Fruit fly (Drosophila melanogaster) whole organism, prepupa: ENCODE results near the gene CG1231.

Experiments
- CG10631 ChIP-seq: fragments of 200-800 bp; sonication (Bioruptor generic); optimal IDR thresholded peaks from 2 replicates; lab custom pipeline; 2016; ENCODE audit warnings: missing biosample characterization, missing genetic modification characterization
- CG10669 ChIP-seq: fragments of 200-800 bp; sonication (Bioruptor generic); optimal IDR thresholded peaks from 3 replicates; lab custom pipeline; 2018; ENCODE audit warnings: missing biosample characterization, mild to moderate bottlenecking, missing genetic modification characterization, moderate library complexity
- CG11294 ChIP-seq: fragments of 200-800 bp; sonication (Bioruptor generic); IDR thresholded peaks from 2 replicates; pipeline ENCODE4 v1.3.6; 2022; ENCODE audit warnings: missing biosample characterization, missing genetic modification characterization
- CG11762 ChIP-seq: fragments of 200-800 bp; sonication (Bioruptor generic); optimal IDR thresholded peaks from 3 replicates; lab custom pipeline; 2016; ENCODE audit warnings: missing biosample characterization, missing genetic modification characterization; ENCODE audit not compliant: insufficient read depth
- CG11902 ChIP-seq: fragments of 200-800 bp; sonication (Bioruptor generic); optimal IDR thresholded peaks from 3 replicates; lab custom pipeline; 2016; ENCODE audit warnings: missing biosample characterization, missing genetic modification characterization
- CG1621 ChIP-seq: fragments of 200-800 bp; sonication (Bioruptor generic); optimal IDR thresholded peaks from 3 replicates; lab custom pipeline; 2018; ENCODE audit warnings: missing biosample characterization, mild to moderate bottlenecking, missing genetic modification characterization
- CG16779 ChIP-seq: fragments of 200-800 bp; sonication (Bioruptor generic); optimal IDR thresholded peaks from 3 replicates; lab custom pipeline; 2017; ENCODE audit warnings: missing biosample characterization, mild to moderate bottlenecking, missing genetic modification characterization
- CG32006 ChIP-seq: fragments of 200-800 bp; sonication (Bioruptor generic); optimal IDR thresholded peaks from 3 replicates; lab custom pipeline; 2017; ENCODE audit warnings: missing biosample characterization, mild to moderate bottlenecking, missing genetic modification characterization
- CG34406 ChIP-seq: fragments of 200-800 bp; sonication (Bioruptor generic); optimal IDR thresholded peaks from 3 replicates; lab custom pipeline; 2016; ENCODE audit warnings: missing biosample characterization, missing genetic modification characterization
- CG3919 ChIP-seq: fragments of 200-800 bp; sonication (Bioruptor generic); optimal IDR thresholded peaks from 3 replicates; lab custom pipeline; 2016; ENCODE audit warnings: missing biosample characterization, missing genetic modification characterization
- CG4318 ChIP-seq: fragments of 200-800 bp; sonication (Bioruptor generic); optimal IDR thresholded peaks from 3 replicates; lab custom pipeline; 2017; ENCODE audit warnings: missing biosample characterization, mild to moderate bottlenecking, missing genetic modification characterization
- CG6163 ChIP-seq: fragments of 200-800 bp; sonication (Bioruptor generic); IDR thresholded peaks from 3 replicates; pipeline ENCODE4 v1.3.6; 2022; ENCODE audit warnings: missing biosample characterization, missing genetic modification characterization
- CG6792 ChIP-seq: fragments of 200-800 bp; sonication (Bioruptor generic); optimal IDR thresholded peaks from 3 replicates; lab custom pipeline; 2016; ENCODE audit warnings: missing biosample characterization, missing genetic modification characterization
- CG6808 ChIP-seq: fragments of 200-800 bp; sonication (Bioruptor generic); optimal IDR thresholded peaks from 3 replicates; lab custom pipeline; 2017; ENCODE audit warnings: missing biosample characterization, missing genetic modification characterization, mild to moderate bottlenecking, moderate library complexity, missing genetic modification reagents
- CG6854 ChIP-seq: fragments of 200-800 bp; sonication (Bioruptor generic); optimal IDR thresholded peaks from 2 replicates; lab custom pipeline; 2017; ENCODE audit warnings: missing biosample characterization, mild to moderate bottlenecking, missing genetic modification characterization
- CG7368 ChIP-seq: fragments of 200-800 bp; sonication (Bioruptor generic); optimal IDR thresholded peaks from 3 replicates; lab custom pipeline; 2016; ENCODE audit warnings: missing biosample characterization, missing genetic modification characterization
- CG8119 ChIP-seq: fragments of 200-800 bp; sonication (Bioruptor generic); IDR thresholded peaks from 3 replicates; pipeline ENCODE4 v1.3.6; 2022; ENCODE audit warnings: missing biosample characterization, missing genetic modification characterization
- CG8319 ChIP-seq: fragments of 200-800 bp; sonication (Bioruptor generic); optimal IDR thresholded peaks from 3 replicates; lab custom pipeline; 2016; ENCODE audit warnings: missing biosample characterization, missing genetic modification characterization
- CG8632 ChIP-seq: fragments of 200-800 bp; sonication (Bioruptor generic); optimal IDR thresholded peaks from 3 replicates; lab custom pipeline; 2016; ENCODE audit warnings: missing biosample characterization, missing genetic modification characterization
- CG9139 ChIP-seq: fragments of 200-800 bp; sonication (Bioruptor generic); optimal IDR thresholded peaks from 3 replicates; lab custom pipeline; 2017; ENCODE audit warnings: missing biosample characterization, mild to moderate bottlenecking, missing genetic modification characterization
- Eip75B ChIP-seq: fragments of 200-800 bp; sonication (Bioruptor generic); optimal IDR thresholded peaks from 3 replicates; lab custom pipeline; 2016; ENCODE audit warnings: missing biosample characterization, missing genetic modification characterization
- Ets21C ChIP-seq: fragments of 200-800 bp; sonication (Bioruptor generic); optimal IDR thresholded peaks from 3 replicates; lab custom pipeline; 2016; ENCODE audit warnings: missing biosample characterization, missing genetic modification characterization
- Hr38 ChIP-seq: sonication (Bioruptor generic); optimal IDR thresholded peaks from 2 replicates; lab custom pipeline; 2016; ENCODE audit warnings: missing biosample characterization, missing genetic modification characterization
- Hr39 ChIP-seq: fragments of 200-800 bp; sonication (Bioruptor generic); optimal IDR thresholded peaks from 2 replicates; lab custom pipeline; 2016; ENCODE audit warnings: missing biosample characterization, missing genetic modification characterization
- Lpt ChIP-seq: fragments of 200-800 bp; sonication (Bioruptor generic); optimal IDR thresholded peaks from 3 replicates; lab custom pipeline; 2016; ENCODE audit warnings: missing biosample characterization, missing genetic modification characterization
- Met ChIP-seq: fragments of 200-800 bp; sonication (Bioruptor generic); optimal IDR thresholded peaks from 3 replicates; lab custom pipeline; 2016; ENCODE audit warnings: missing biosample characterization, missing genetic modification characterization
- Smox ChIP-seq: fragments of 200-800 bp; sonication (Bioruptor generic); optimal IDR thresholded peaks from 3 replicates; lab custom pipeline; 2016; ENCODE audit warnings: missing biosample characterization, missing genetic modification characterization
- Sox102F ChIP-seq: fragments of 200-800 bp; sonication (Bioruptor generic); optimal IDR thresholded peaks from 2 replicates; lab custom pipeline; 2016; ENCODE audit warnings: missing biosample characterization, mild to moderate bottlenecking, missing genetic modification characterization
- Sox15 ChIP-seq: fragments of 200-800 bp; sonication (Bioruptor generic); optimal IDR thresholded peaks from 3 replicates; lab custom pipeline; 2016; ENCODE audit warnings: missing biosample characterization, missing genetic modification characterization
- dac ChIP-seq: fragments of 200-800 bp; sonication (Bioruptor generic); optimal IDR thresholded peaks from 2 replicates; lab custom pipeline; 2017; ENCODE audit warnings: missing biosample characterization, mild to moderate bottlenecking, missing genetic modification characterization
- eg ChIP-seq: fragments of 200-800 bp; sonication (Bioruptor generic); IDR thresholded peaks from 3 replicates; pipeline ENCODE4 v1.3.6; 2022; ENCODE audit warnings: missing biosample characterization, missing genetic modification characterization
- fd59A ChIP-seq: fragments of 200-800 bp; sonication (Bioruptor generic); optimal IDR thresholded peaks from 2 replicates; lab custom pipeline; 2017; ENCODE audit warnings: missing biosample characterization, mild to moderate bottlenecking, missing genetic modification characterization, missing genetic modification reagents
- fd85E ChIP-seq: fragments of 200-800 bp; sonication (Bioruptor generic); optimal IDR thresholded peaks from 3 replicates; lab custom pipeline; 2016; ENCODE audit warnings: missing biosample characterization, missing genetic modification characterization
- lz ChIP-seq: fragments of 200-800 bp; sonication (Bioruptor generic); optimal IDR thresholded peaks from 3 replicates; lab custom pipeline; 2016; ENCODE audit warnings: missing biosample characterization, missing genetic modification characterization
- pdm3 ChIP-seq: fragments of 200-800 bp; sonication (Bioruptor generic); optimal IDR thresholded peaks from 3 replicates; lab custom pipeline; 2016; ENCODE audit warnings: missing biosample characterization, missing genetic modification characterization
- salr ChIP-seq, 2 experiments: fragments of 200-800 bp; sonication (Bioruptor generic); optimal IDR thresholded peaks; 3 replicates each; lab custom pipeline; 2016 to 2018; ENCODE audit warnings: missing biosample characterization in 2 of 2, missing genetic modification characterization in 2 of 2, mild to moderate bottlenecking in 1 of 2
- spab ChIP-seq: fragments of 200-800 bp; sonication (Bioruptor generic); optimal IDR thresholded peaks from 2 replicates; lab custom pipeline; 2017; ENCODE audit warnings: missing biosample characterization, mild to moderate bottlenecking, missing genetic modification characterization, missing genetic modification reagents
- svp ChIP-seq: fragments of 200-800 bp; sonication (Bioruptor generic); peaks from one replicate; lab custom pipeline; 2016; ENCODE audit warnings: missing biosample characterization, missing genetic modification characterization
- topi ChIP-seq: fragments of 200-800 bp; sonication (Bioruptor generic); optimal IDR thresholded peaks from 3 replicates; lab custom pipeline; 2016; ENCODE audit warnings: missing biosample characterization, missing genetic modification characterization
- vri ChIP-seq: fragments of 200-800 bp; sonication (Bioruptor generic); optimal IDR thresholded peaks from 3 replicates; lab custom pipeline; 2016; ENCODE audit warnings: missing biosample characterization, mild to moderate bottlenecking, missing genetic modification characterization

The CG1231 gene

dm6 chr3L:347641-348405, 8.4 kb upstream of the CG1231 start (continued):
- TF ChIP-seq CG3919 (GFP tag; lab: Kevin White, UChicago): peak; percentile 92
- TF ChIP-seq CG8632 (GFP tag; lab: Kevin White, UChicago): peak; percentile 66
- peak; percentile 79 for TF ChIP-seq CG6808
- TF ChIP-seq dac (GFP tag; lab: Kevin White, UChicago): peak; percentile 89
- peak; percentile 91 for TF ChIP-seq CG10631 (GFP tag; lab: Kevin White, UChicago)
- peak; percentile 81 for TF ChIP-seq CG16779 (tag; lab: Kevin White, UChicago)
- peak; percentile 77 for TF ChIP-seq CG34406 (GFP tag; lab: Kevin White, UChicago)
- TF ChIP-seq Lpt: peak; percentile 89
- peak; percentile 76 for TF ChIP-seq CG11902 (GFP tag; lab: Kevin White, UChicago)
- TF ChIP-seq CG10669 (GFP tag; lab: Kevin White, UChicago): peak; percentile 85
- peak; percentile 72 for TF ChIP-seq Ets21C (GFP tag; lab: Kevin White, UChicago)
- peak; percentile 75 for TF ChIP-seq fd59A
- TF ChIP-seq Met (GFP tag; lab: Kevin White, UChicago): peak; percentile 83
- TF ChIP-seq CG6854 (GFP tag; lab: Kevin White, UChicago): no peak
- peak; percentile 82 for TF ChIP-seq CG8319 (GFP tag; lab: Kevin White, UChicago)
- TF ChIP-seq topi (GFP tag; lab: Kevin White, UChicago): peak; percentile 81
- peak; percentile 75 for TF ChIP-seq spab (GFP tag; lab: Kevin White, UChicago)
- TF ChIP-seq CG11762 (GFP tag; lab: Kevin White, UChicago): peak; percentile 84
- TF ChIP-seq CG11294 (GFP tag; lab: Robert Waterston, UW): peak; percentile 79
- peak; percentile 91 for TF ChIP-seq pdm3 (GFP tag; lab: Kevin White, UChicago)
- peak; percentile 88 for TF ChIP-seq Eip75B (GFP tag; lab: Kevin White, UChicago)
- peak; percentile 79 for TF ChIP-seq CG1621 (tag; lab: Kevin White, UChicago)
- peak; percentile 91 for TF ChIP-seq CG7368
- no peak for TF ChIP-seq fd85E (GFP tag; lab: Kevin White, UChicago)
- TF ChIP-seq Hr39 (GFP tag; lab: Kevin White, UChicago): peak; percentile 84
- peak; percentile 91 for TF ChIP-seq svp (GFP tag; lab: Kevin White, UChicago)
- TF ChIP-seq Hr38: peak; percentile 74
- TF ChIP-seq CG4318 (GFP tag; lab: Kevin White, UChicago): peak; percentile 86
- peak; percentile 75 for TF ChIP-seq Sox15 (GFP tag; lab: Kevin White, UChicago)
- TF ChIP-seq Sox102F (GFP tag; lab: Kevin White, UChicago): peak; percentile 82
- TF ChIP-seq vri (GFP tag; lab: Kevin White, UChicago): peak; percentile 81
- peak; percentile 95 for TF ChIP-seq CG32006 (GFP tag; lab: Kevin White, UChicago)
- TF ChIP-seq CG8119 (GFP tag; lab: Robert Waterston, UW): peak; percentile 90
- TF ChIP-seq salr (GFP tag; optimal IDR thresholded peaks at IDR 0.05; lab: Kevin White, UChicago): peak; percentile 82 to 91
- TF ChIP-seq lz (GFP tag; lab: Kevin White, UChicago): peak; percentile 85
- TF ChIP-seq CG9139 (GFP tag; lab: Kevin White, UChicago): peak; percentile 52
- peak; percentile 90 for TF ChIP-seq eg
- peak; percentile 85 for TF ChIP-seq Smox (GFP tag; lab: Kevin White, UChicago)
- TF ChIP-seq CG6163 (GFP tag; lab: Robert Waterston, UW): peak; percentile 94
- TF ChIP-seq CG6792 (GFP tag; lab: Kevin White, UChicago): peak; percentile 86

DNA sequence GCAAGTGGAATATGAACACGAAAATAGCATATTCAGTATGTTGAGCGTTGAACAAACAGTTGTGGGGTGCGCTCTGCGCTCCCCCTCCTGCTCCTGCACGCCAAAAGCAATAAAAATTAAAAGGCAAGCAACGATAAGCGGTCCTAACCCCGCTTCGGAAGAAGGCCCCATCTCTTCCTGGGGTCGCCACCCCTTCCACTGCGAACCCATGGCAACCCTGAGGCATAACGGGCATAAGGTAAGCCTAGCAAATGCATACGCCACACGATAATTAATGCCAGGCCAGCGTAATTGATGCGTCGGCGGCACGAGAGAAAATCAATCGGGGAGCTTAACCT, 7.8 kb upstream of the CG1231 start:
- TF ChIP-seq svp (GFP tag; lab: Kevin White, UChicago) (peak; percentile 57), CG11762 (GFP tag; lab: Kevin White, UChicago) (no peak)
